Fruit fly (Drosophila melanogaster): ENCODE results near the gene CG31778.

Gene CG31778

DNA sequence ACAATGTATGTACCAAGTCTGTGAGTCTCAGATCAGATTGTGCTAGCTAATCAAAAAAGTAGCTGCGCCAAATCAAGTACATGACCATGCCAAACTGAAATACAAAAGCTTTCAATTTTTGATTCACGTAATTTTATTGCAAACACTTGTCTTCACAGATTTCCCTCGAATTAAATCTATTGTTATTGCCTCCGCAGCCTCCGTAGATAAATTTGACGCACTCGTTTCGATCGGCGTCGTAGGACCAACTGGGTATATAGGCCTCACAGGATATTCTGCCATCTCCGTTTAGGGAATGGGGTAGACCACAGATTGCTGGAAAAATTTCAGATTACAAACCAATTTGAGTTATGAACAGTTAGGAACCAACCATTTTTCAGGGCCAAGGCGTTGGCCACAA lies 10.4 kb downstream of the CG31778 start, which contains the start of gene CG43165:
CG43165 (minus strand) TSS at position 101 of the 400 bp plus-strand sequence.
- TF ChIP-seq h (optimal IDR thresholded peaks at IDR 0.05) (no peak), Myc (optimal IDR thresholded peaks at IDR 0.05) (no peak), psq (optimal IDR thresholded peaks at IDR 0.05) (no peak), insv (optimal IDR thresholded peaks at IDR 0.05) (no peak), Sin3A (optimal IDR thresholded peaks at IDR 0.05) (no peak), ttk (optimal IDR thresholded peaks at IDR 0.05) (no peak)

DNA sequence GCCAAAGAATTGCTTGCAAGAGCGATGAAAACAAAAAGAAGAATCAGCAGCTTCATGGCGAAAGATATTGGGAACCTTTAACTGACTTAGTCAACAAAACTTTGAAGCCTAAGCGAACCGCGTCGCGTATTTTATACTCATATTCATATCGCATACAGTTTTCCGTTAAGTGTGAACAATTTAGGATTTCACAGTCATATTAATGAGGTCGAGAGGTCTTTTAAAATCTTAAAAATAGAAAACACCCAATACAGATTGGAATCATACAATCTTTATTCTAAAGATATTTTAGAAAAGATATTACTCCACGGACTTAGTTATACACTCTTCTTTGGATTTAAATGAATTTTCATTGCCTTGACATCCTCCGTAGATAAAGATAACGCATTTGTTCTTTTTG lies 11.5 kb downstream of the CG31778 start, which contains the start of gene Acp24A4:
Acp24A4 (minus strand) TSS at position 101 of the 400 bp plus-strand sequence.
- no peak for TF ChIP-seq ttk (optimal IDR thresholded peaks at IDR 0.05)
- no peak for TF ChIP-seq Myc (optimal IDR thresholded peaks at IDR 0.05)
- TF ChIP-seq Sin3A (optimal IDR thresholded peaks at IDR 0.05), result no peak

DNA sequence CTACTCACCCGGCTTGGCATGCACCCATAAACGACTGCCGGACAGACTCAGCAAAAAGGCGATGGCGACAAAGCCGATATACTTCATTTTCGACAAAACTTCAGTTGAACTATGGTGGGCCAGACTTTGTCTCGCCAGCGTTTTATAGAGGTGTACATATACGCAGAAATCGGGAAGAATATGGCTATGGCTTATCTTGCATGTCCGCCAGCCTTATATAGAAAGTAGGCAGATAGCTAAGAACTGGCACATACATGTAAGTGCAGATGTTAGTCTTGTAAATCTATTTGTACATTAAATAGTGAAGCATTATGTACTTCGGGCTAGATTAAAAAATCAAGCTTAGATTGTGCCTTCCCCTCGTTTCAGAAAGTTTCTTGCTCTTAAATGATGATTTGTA lies 12.2 kb downstream of the CG31778 start, which contains the start of gene CG3513:
CG3513 (minus strand) TSS at position 101 of the 400 bp plus-strand sequence.
- TF ChIP-seq psq (optimal IDR thresholded peaks at IDR 0.05) (no peak), Myc (optimal IDR thresholded peaks at IDR 0.05) (no peak), ttk (optimal IDR thresholded peaks at IDR 0.05) (no peak), h (optimal IDR thresholded peaks at IDR 0.05) (no peak), insv (optimal IDR thresholded peaks at IDR 0.05) (no peak), Sin3A (optimal IDR thresholded peaks at IDR 0.05) (no peak)

DNA sequence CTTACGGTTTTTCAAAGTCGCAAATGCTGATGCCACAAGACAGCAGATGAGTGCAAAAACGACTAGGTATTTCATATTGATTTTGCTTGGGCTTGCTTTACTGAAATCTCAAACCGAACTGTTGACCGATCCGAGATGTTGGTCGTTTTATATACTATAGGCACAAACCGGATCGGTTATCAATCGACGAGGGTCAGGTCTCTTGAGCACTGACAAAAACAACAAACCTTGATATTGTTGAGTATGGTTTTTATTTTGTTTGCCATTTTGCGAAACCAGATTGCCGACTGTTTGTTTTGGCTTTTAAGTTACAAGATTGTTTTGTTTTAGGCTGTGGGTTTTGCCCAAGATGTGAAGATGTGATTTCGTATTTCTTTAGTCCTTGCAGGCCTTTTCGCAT lies 12.8 kb downstream of the CG31778 start, which contains the start of gene CG16704:
CG16704 (minus strand) TSS at position 122 of the 400 bp plus-strand sequence.
- TF ChIP-seq Sin3A (optimal IDR thresholded peaks at IDR 0.05), result no peak
- no peak for TF ChIP-seq psq (optimal IDR thresholded peaks at IDR 0.05)
- TF ChIP-seq insv (optimal IDR thresholded peaks at IDR 0.05), result no peak

DNA sequence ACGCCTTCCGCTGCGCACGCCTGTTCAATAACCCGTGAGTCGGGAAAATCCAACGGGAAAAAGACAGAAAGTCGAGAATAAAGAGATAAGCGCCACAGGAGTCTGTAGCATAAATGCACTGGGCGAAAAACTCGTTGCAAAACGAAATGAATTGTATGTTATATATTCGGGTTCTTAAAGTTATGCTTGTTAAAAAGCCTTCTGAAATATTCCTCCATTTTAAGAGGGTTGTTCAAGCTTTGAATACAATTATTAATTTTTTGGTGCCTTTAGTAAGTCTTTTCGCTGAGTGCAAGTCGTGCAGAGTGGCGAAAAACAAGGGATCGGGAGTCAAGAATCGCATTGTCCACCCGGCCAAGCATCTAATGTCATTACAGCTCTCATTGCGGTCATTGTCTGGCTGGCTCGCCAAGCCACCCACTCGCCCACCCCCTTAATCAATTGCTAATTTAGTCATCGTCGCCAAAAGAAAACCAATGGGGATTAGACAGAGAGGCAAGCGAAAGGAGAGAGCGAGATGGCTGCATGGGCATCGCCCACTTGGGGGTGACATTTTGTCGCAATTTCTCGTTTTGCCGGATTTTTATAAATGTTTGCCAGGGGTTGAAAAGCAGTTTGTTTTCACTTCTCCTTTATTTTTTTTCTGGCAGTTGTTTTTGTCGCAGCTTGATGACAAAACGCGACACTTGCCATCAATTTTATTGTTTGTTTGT lies 20.0 kb downstream of the CG31778 start:
- no peak for TF ChIP-seq ttk (optimal IDR thresholded peaks at IDR 0.05)
- TF ChIP-seq Myc (optimal IDR thresholded peaks at IDR 0.05), result no peak
- TF ChIP-seq h (optimal IDR thresholded peaks at IDR 0.05), result no peak
- no peak for TF ChIP-seq insv (optimal IDR thresholded peaks at IDR 0.05)
- TF ChIP-seq psq (optimal IDR thresholded peaks at IDR 0.05), result no peak

DNA sequence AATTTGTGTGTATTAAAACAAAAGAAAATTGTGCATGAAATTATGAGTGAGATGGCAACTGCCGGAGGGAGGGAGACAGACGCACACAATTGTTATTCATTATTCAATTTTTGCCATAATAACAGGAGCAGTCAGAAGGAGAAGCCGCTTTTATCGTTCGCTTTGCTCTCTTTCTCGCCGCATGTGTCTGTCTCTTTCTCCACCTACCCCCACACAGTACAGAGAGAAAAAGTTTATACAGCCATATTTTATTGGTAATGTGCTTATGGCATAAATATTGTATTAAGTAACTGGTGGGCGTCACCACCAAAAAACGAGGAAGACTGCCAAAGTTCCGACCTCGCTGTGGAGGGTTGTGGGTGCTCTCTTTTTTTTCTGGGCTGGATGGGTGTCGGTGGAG lies 22.8 kb downstream of the CG31778 start:
- TF ChIP-seq Myc (optimal IDR thresholded peaks at IDR 0.05), result no peak
- no peak for TF ChIP-seq ttk (optimal IDR thresholded peaks at IDR 0.05)
- no peak for TF ChIP-seq insv (optimal IDR thresholded peaks at IDR 0.05)
- no peak for TF ChIP-seq Sin3A (optimal IDR thresholded peaks at IDR 0.05)
- no peak for TF ChIP-seq psq (optimal IDR thresholded peaks at IDR 0.05)
- TF ChIP-seq h (optimal IDR thresholded peaks at IDR 0.05), result no peak

DNA sequence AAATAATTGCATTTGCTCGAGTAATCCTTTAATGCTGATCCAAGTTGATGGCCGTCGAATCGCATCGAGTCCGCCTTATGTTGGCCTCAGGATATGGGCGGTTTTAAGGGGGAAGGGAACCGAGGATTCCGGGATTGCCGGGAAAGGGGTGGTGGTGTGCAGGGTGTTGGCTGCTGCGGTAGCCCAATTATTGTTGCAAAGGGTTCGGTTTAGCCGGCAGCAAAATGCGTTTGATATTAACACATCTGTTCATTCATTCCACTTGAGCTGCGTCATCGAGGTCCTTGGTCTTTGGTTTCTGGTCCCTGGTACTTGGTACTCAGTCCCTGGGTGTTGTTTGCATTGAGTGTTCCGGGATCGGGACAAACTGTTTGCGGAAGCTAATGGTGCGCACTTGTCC lies 23.9 kb downstream of the CG31778 start:
- TF ChIP-seq psq (optimal IDR thresholded peaks at IDR 0.05) (no peak), Sin3A (optimal IDR thresholded peaks at IDR 0.05) (no peak), Myc (optimal IDR thresholded peaks at IDR 0.05) (no peak), ttk (optimal IDR thresholded peaks at IDR 0.05) (no peak), h (optimal IDR thresholded peaks at IDR 0.05) (no peak), insv (optimal IDR thresholded peaks at IDR 0.05) (no peak)

DNA sequence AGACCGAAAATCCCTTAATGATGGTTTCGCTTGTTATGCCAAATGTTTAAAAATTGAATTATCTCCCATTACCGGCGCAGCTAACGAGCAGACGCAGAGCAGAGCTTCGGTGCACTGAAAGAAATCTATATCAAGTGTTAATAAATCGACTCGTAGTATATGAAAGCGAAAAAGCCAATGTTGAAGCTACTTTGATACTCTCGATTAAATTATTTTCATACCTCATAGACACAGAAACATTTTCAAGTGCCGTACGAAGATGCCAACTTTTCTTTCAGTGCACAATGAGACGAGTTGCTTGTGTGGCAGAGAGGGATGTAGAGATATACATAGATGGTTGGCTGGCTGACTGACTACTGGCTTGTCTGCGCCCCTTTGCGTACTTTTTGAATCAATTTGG lies 29.5 kb downstream of the CG31778 start:
- no peak for TF ChIP-seq Myc (optimal IDR thresholded peaks at IDR 0.05)
- no peak for TF ChIP-seq psq (optimal IDR thresholded peaks at IDR 0.05)
- no peak for TF ChIP-seq h (optimal IDR thresholded peaks at IDR 0.05)
- no peak for TF ChIP-seq Sin3A (optimal IDR thresholded peaks at IDR 0.05)
- no peak for TF ChIP-seq ttk (optimal IDR thresholded peaks at IDR 0.05)
- TF ChIP-seq insv (optimal IDR thresholded peaks at IDR 0.05), result no peak

DNA sequence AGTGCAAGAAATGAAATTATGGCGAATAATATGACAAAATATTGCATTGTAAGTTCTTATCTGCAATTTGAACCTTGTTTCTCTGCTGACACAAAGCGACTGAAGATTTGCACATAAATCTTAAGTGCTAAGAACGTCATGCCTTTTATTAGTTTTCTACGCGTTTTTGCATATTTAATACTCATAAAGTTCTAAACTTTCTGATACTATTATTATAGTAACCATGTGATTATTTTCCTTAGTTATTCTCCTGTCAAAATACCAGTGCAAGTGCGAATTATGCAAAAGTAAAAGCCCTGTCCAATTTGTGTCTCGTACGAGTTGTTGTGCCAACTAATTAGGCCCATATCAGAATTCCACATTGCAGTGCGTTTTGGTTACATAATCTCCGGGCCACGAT lies 34.8 kb downstream of the CG31778 start, which contains the start of gene Sfp24Bc:
Sfp24Bc (minus strand) TSS at position 101 of the 400 bp plus-strand sequence.
- TF ChIP-seq Sin3A (optimal IDR thresholded peaks at IDR 0.05) (no peak), insv (optimal IDR thresholded peaks at IDR 0.05) (no peak), ttk (optimal IDR thresholded peaks at IDR 0.05) (no peak), h (optimal IDR thresholded peaks at IDR 0.05) (no peak), psq (optimal IDR thresholded peaks at IDR 0.05) (no peak), Myc (optimal IDR thresholded peaks at IDR 0.05) (no peak)

DNA sequence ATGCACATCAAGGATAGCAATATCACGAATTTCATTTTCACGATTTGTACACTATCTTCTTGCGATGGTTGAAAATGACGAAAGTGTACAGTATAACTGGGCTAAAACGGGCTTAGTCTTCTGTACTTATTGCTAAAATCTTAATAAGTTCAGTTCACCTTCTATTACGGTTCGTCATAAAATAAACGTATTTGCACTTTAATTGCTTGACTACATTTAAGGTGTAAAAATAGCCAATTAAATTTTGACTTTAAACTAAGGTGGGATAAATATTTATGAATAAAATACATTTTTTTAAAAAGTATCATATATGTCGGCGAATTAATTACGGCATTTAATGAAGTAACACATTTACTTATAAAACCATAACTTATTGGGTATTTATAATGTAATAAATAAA lies 35.6 kb downstream of the CG31778 start, which contains the start of gene Sfp24Bb:
Sfp24Bb (minus strand) TSS at position 101 of the 400 bp plus-strand sequence.
- TF ChIP-seq Sin3A (optimal IDR thresholded peaks at IDR 0.05) (no peak), Myc (optimal IDR thresholded peaks at IDR 0.05) (no peak), insv (optimal IDR thresholded peaks at IDR 0.05) (no peak), ttk (optimal IDR thresholded peaks at IDR 0.05) (no peak), psq (optimal IDR thresholded peaks at IDR 0.05) (no peak), h (optimal IDR thresholded peaks at IDR 0.05) (no peak)

DNA sequence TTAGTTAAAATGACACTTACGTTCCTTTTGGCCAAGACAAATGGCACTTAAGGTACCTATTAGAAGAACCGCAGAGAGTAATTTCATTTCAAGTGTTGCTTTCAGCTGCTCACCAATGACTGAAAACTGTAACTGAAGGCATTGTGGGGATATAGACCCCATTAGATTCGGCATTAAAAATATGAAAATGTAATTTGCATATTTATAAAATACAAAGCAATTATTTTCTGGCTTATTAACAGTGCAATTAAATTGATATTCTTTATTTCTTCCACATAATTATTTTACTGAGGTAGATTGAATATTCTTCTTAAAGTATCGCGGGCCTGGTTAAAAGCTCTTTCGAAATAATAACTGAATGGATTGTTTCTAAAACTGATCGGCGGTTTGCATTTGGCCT lies 36.3 kb downstream of the CG31778 start, which contains the start of gene Sfp24Bd:
Sfp24Bd (minus strand) TSS at position 101 of the 400 bp plus-strand sequence.
- no peak for TF ChIP-seq h (optimal IDR thresholded peaks at IDR 0.05)
- TF ChIP-seq insv (optimal IDR thresholded peaks at IDR 0.05), result no peak
- TF ChIP-seq Myc (optimal IDR thresholded peaks at IDR 0.05), result no peak
- TF ChIP-seq Sin3A (optimal IDR thresholded peaks at IDR 0.05), result no peak
- TF ChIP-seq ttk (optimal IDR thresholded peaks at IDR 0.05), result no peak
- TF ChIP-seq psq (optimal IDR thresholded peaks at IDR 0.05), result no peak

DNA sequence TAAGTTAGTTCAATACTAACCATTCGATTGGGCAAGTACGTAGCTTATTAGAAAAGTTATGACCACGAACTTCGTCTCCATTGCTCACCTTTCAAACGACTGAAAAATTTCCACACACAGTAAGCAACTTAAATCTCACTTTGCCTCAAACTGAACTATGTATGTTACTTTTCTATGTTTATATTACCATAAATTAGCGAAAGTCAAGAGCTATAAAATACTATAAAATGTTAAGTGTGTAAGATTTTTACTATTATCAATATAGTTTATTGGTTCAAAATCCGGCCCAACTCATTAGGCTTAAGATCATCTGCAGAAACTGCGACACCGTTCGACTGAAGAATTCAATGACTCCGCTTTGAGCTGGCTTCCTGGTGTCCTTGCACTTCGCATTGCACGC lies 36.8 kb downstream of the CG31778 start, which contains the start of gene Sfp24Ba:
Sfp24Ba (minus strand) TSS at position 101 of the 400 bp plus-strand sequence.
- TF ChIP-seq Sin3A (optimal IDR thresholded peaks at IDR 0.05) (no peak), h (optimal IDR thresholded peaks at IDR 0.05) (no peak), ttk (optimal IDR thresholded peaks at IDR 0.05) (no peak), psq (optimal IDR thresholded peaks at IDR 0.05) (no peak), Myc (optimal IDR thresholded peaks at IDR 0.05) (no peak), insv (optimal IDR thresholded peaks at IDR 0.05) (no peak)
